Fruit fly (Drosophila melanogaster) whole organism, larva: Measurements from ENCODE around the gene Crys.

Experiments used
- noc ChIP-seq: fragments of 200-800 bp; sonication (Bioruptor generic); optimal IDR thresholded peaks from 3 replicates; lab custom pipeline; 2019; ENCODE audit warnings: missing biosample characterization, mild to moderate bottlenecking, missing genetic modification characterization, moderate library complexity

The Crys gene

DNA sequence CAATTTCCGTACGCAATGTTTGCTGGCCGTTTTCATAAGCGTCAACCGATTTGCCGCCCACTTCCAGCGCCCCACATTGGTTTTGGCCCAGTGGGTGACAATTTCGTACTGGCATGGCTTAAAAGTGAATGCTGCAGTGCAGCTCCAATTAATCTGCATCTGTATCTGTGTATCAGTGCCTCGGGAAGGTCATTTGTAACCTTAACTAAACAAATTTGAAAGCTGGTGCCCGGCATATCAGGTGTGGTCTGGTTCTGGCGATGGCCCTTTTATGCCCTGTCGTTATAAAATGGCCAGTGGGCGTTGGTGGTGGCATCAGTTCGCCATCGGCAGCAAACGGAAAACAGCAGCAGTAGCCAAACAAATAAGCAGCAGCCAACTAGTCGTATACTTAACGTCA lies at the start of gene Crys:
TSS of gene Crys (plus strand) at position 301 of the 400 bp plus-strand sequence.
- no peak for TF ChIP-seq noc (tag; lab: Kevin White, UChicago)

DNA sequence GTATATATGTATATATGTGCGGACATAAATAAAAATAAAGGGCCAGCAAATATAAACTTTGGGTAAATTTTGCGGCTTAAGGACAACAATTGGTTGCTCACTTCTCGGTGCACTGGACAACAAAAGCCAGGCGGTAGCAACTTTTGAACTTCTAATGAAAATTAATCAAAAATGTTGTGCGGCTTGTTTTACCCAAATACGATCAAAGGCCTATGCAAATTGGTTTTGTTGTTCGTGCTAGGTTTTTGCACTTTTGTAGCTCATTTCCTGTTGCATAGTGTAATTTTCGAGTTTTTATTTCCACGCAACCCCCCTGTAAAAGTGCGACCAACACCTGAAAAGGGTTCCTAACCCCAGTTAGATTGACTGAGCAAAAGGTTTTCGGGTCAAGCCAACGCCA lies 41.4 kb upstream of the Crys start:
- no peak for TF ChIP-seq noc (tag; lab: Kevin White, UChicago)

DNA sequence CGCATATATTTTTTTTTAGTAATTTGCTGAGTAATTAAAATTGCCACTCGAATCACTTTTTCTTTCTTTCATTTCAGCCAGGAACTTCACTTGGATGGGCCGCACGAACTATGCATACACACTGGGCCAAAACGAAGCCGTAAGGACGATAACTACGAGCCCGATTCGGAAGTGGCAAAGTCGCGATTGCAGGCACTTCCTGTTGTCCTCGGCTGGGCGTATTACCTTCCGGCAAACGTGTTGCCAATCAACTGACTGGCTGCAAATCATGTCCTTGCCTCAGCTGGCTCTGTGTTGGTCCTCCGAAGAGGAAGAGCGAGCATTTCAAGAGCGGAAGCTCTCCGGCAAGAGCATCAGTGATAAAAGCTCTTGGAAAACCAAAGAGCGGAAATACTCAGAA lies 40.6 kb upstream of the Crys start:
- TF ChIP-seq noc (tag; lab: Kevin White, UChicago), result no peak

DNA sequence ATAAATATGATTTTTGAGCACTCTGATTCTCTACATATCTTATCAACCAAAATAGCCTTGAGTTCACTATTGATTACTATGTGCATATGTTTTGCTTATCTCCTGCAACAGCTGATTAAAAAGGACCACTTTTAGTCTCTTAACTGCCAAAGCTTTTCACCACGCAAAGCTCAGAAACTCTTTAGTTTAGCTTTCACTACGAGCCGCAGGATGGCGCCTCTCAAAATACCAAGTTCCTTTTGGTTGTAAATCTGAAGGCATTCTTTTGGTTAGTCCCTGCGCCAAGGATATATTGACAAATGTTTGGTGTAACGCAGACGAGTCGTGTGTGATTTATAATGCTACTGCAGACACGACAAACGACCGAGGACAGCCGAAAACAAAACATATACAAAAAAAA lies 39.7 kb upstream of the Crys start:
- TF ChIP-seq noc (tag; lab: Kevin White, UChicago), result no peak

DNA sequence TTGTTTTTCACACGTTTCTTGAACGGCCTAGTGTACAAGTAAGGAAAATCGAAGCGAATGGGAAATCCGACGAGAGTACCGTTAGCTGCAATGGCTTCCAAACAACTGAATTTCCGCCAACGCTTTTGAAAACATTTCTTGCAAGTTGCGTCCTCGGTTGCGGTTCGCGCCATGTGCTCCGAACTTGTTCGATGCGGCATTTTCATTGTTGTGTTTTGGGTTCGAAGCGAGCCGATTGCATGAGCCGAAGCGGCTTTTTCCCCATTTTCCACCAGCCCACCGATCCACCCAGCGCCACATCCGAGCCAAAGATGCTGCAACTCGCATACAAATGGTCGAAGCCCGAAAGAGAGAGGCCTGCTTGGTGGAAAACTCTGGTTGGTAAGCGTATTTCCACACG lies 15.5 kb upstream of the Crys start, which contains the start of gene Pde1c:
TSS of gene Pde1c (minus strand) at position 109 of the 400 bp plus-strand sequence.
- TF ChIP-seq noc (tag; lab: Kevin White, UChicago), result no peak

DNA sequence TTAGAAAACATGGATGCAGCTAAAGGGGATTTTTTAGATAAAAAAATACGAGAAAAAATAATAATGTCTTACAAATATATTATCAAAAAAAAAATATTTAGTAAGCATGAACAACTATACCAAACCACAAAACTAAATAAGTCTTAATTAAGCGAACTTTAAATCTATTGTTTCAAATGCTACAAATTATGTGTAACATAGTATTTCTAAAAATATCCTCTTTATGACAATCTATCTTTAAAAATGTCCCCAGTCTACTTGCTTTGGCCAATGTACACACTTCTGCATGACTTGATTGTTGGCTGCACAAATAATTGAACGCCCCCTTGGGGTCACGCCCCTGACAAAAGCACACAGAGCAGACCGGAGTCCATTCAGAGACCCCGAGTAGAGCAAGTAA lies 12.3 kb upstream of the Crys start:
- TF ChIP-seq noc (tag; lab: Kevin White, UChicago), result no peak

DNA sequence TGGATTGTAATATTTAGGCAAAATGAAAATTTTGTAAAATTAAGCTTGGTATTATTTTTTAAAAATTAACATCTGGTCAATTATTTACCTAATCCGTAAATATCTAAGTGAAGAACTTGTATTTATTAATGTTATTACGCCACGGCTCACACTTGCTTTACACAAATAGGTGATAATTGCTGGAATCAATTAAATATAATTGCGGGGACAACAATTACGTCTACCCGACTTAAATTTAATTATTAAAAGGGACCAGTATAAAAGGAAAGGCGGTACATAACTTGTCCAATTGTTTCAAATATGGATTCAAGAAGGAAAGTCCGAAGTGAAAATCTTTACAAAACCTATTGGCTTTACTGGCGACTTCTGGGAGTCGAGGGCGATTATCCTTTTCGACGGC lies 9.7 kb upstream of the Crys start, which contains the start of gene Or33a:
TSS of gene Or33a (plus strand) at position 301 of the 400 bp plus-strand sequence.
- TF ChIP-seq noc (tag; lab: Kevin White, UChicago), result no peak

DNA sequence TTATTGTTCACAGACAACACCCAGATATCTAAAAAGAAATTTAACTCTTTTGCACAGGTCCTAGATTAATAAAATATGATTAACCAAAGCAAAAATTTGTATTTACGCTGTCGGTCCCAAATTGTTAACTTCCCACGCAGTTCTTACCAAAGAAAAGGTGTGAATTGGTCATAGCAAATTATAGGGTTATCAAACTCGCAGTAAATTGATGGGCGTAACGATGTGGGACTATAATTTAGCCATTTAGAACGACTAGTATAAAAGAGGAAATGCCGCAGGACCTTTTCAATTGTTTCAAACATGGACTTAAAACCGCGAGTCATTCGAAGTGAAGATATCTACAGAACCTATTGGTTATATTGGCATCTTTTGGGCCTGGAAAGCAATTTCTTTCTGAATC lies 8.0 kb upstream of the Crys start, which contains the start of gene Or33b:
TSS of gene Or33b (plus strand) at position 301 of the 400 bp plus-strand sequence.
- no peak for TF ChIP-seq noc (tag; lab: Kevin White, UChicago)

DNA sequence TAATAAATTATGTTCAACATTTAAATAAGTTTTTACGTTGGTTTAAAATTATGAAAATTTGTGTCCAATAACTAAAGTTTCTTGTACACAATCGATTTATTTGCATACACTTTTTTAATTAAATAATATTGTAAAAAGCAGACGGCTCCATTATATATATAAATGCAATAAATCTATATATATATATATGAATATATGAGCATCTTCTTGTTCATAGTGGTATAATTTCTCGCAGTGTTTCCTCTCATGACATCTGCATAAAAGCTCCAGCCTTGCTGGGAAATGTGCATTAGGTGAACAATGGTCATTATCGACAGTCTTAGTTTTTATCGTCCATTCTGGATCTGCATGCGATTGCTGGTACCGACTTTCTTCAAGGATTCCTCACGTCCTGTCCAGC lies 6.3 kb upstream of the Crys start, which contains the start of gene Or33c:
TSS of gene Or33c (plus strand) at position 301 of the 400 bp plus-strand sequence.
- no peak for TF ChIP-seq noc (tag; lab: Kevin White, UChicago)

DNA sequence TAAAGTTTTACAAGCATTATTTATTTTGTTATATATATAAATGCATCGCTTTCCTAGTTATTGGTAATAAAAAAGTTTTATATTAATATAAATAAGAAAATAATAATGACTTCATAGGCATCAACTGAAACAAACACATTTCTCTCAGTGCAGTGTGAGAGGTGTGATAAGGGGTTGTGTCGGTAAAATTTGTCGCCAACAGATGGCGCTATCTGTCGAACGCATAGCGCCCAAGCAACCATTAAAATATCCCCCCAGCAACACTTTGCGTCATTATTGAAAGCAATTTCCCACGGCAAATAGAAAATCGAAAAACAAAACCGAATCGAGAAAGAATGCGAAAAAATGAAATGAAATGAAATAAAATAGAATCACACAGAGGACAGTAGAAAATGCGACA lies 3.3 kb upstream of the Crys start:
- no peak for TF ChIP-seq noc (tag; lab: Kevin White, UChicago)

DNA sequence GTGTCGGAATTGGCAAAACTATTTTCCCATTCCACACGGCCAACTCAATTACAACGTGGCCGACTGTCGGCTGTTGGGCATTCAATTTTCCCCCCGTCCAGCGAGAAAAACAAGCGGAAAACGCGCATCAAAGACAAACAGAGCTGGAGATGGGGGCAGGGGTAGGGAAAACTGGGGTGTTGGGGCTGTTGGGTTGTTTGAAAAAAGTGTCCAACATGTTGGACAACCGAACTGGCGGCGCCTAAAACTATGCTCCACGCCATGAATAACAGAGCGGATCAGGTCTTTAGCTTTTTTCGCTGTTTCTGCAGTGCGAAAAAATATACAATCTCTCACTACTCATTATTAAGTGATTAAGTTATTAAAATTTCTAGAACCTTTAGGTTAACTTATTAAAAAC lies 1.7 kb upstream of the Crys start:
- TF ChIP-seq noc (tag; lab: Kevin White, UChicago), result no peak

DNA sequence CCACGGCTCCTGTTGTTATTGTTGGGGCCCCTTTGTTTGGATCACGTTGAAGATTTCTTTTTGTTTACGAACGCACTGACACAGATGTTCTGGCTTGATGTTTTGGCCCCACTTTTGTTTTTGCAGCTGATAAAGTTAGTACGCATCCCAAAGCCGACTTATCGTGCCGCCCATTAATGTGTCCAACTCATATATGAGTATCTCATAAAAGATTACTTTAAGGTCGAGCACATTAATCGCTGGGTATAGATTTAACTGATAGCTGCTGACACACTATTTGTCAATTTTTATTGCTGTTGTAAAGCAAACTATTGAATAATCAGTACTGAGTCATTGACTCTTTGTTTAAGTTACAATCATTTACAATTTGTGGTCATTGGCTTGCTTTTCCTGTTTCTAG lies 1.1 kb upstream of the Crys start:
- TF ChIP-seq noc (tag; lab: Kevin White, UChicago), result no peak

DNA sequence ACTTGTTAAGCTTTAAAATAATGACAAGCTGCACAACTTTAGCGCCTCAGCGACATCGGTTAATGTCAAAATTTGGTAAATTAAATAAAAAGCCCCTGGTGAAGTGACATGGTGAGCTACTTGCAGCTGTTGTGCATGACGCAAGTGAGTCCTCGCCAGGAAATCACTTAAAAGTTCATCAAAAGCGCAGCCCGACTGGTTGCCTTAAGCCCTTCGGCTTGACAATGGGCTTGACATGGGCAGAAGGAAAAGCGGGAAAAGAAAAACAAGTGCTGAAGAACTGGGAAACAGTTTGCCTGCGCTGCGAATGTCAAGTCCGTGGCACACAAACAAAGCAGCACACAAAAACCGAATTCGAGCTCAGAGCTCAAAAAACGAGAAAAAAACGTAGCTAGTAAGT lies 3.7 kb downstream of the Crys start, which contains the start of gene CG16964:
TSS of gene CG16964 (plus strand) at position 301 of the 400 bp plus-strand sequence.
- TF ChIP-seq noc (tag; lab: Kevin White, UChicago), result no peak

DNA sequence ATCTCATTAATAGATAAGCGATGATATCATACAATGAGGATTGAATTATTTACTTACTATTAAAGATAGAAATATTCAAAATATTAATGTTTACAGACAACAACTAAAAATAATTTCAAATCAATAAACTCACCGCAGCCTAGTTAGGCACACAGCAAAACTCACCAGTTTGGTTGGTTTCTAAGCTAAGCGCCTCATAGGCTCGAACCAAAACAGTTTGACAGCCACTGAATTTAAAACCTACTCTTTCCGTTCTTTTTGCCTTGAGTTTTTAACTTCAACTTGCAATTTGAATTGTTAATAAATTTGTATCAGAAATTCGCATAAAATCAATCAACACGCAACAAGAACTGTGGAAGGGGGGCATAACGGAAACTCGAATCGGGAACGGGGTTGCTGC lies 4.5 kb downstream of the Crys start:
- TF ChIP-seq noc (tag; lab: Kevin White, UChicago), result no peak

DNA sequence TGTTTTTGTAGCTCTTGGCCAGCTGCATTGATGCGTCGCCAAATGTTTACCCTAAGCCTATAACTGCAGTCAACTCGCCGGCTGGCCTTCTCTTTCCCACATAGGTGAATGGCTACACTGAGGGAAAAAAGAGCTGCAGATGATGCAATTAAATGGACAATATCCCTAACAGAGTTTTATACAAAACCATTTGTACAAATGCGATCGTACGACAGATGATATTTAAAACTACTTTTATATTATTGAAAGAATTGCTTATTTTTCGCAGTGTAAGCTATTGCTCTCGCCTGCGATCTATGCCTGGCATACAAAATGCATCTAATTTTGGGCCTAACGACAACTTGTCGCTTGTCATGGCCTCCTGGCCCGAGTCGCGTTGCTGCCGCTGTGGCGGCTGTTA lies 6.0 kb downstream of the Crys start:
- no peak for TF ChIP-seq noc (tag; lab: Kevin White, UChicago)

DNA sequence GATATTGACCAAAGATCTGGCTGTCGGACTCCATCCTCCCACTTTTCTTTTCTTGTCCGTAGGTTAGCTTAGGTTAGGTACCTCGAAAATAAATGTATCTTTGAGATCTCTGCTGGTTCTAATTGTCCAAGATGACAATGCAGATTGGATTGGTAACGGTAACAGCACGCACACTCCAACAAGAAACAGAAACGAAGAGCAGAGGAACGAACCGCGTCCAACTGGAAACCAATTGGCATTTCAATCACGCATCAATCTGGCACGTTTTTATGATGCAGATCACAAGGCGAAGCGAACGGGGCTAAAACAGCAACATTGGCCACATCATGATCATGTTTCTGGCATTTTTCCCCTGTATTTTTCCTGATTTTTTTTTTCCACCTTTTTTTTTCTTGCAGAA lies 11.9 kb downstream of the Crys start:
- no peak for TF ChIP-seq noc (tag; lab: Kevin White, UChicago)

DNA sequence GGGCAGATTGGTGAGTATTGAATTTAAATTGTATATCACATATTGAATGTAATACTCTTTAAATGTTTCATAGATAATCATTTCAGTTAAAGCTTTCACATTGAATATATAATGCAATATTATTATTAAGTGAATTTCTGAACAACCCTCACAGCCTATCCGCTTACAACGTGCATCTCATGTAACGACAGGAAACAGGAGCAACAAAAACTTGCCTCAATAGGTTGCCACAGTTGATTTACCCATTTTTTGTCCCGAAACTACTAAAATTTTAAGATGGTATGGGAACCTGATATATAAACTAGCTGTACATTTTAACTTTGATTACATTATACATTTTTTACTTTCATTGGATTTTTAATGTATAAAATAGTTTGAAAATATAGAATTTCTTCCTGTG lies 14.8 kb downstream of the Crys start:
- no peak for TF ChIP-seq noc (tag; lab: Kevin White, UChicago)

DNA sequence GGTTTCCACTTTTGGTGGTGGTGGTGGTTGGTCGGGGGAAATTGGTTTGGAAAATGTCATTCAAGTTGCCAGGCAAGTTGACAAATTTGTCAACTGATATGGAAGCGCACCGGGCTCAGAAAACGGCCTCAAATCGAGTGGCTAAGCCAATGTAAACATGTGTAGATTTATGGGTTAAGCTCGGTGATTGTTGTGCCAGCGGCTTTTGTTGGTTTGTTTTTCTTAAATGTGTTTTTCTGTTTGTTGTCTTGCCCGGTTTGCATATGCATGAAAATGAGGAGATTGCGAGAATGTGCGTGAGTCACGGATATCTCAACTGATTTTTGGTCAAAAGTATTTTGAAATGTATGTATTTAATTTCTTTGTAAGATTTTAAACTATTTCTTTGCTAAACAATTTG lies 17.0 kb downstream of the Crys start:
- no peak for TF ChIP-seq noc (tag; lab: Kevin White, UChicago)
